Worm (Caenorhabditis elegans): Measurements from ENCODE around the gene gst-14.
A peak's percentile ranks its signal among the peaks of the same experiment; 100 is the strongest.

gst-14 gene

DNA sequence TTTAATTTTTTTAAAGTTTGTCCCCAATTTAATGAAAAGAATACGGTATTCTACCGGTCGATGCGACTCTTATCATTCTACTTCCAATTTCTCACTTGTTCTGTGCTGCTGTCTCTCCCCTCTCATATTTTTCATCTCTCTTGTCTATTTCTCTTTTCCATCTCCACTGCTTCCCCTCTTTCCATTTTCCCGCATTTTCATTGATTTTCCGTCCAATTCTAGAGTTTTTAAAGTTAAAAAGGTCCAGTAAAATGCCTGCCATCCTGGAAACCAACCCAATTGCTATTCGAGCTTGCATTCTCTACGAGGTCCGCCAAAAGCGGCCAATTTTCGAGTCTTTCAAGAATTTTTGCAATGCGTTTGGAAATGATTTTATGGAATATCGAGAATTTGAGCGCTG is 25.4 kb upstream of the gst-14 start, which contains the start of gene fbxa-167:
fbxa-167 (plus strand) TSS at position 179 of the 400 bp plus-strand sequence.
- TF ChIP-seq ztf-4 (tag; optimal IDR thresholded peaks at IDR 0.05) (no peak), elt-3 (tag; optimal IDR thresholded peaks at IDR 0.05) (no peak), ceh-82 (tag; optimal IDR thresholded peaks at IDR 0.05) (no peak), nhr-67 (tag; optimal IDR thresholded peaks at IDR 0.05) (no peak), sea-2 (GFP tag; optimal IDR thresholded peaks at IDR 0.05) (no peak), egl-5 (tag; optimal IDR thresholded peaks at IDR 0.05) (no peak), nhr-25 (tag; optimal IDR thresholded peaks at IDR 0.05) (no peak), mml-1 (tag; optimal IDR thresholded peaks at IDR 0.05) (no peak), nhr-237 (tag; optimal IDR thresholded peaks at IDR 0.05) (no peak), nhr-76 (tag; optimal IDR thresholded peaks at IDR 0.05) (no peak), pqm-1 (tag; optimal IDR thresholded peaks at IDR 0.05) (no peak), mdl-1 (tag; optimal IDR thresholded peaks at IDR 0.05) (no peak), ama-1 (optimal IDR thresholded peaks at IDR 0.05) (no peak), ceh-28 (tag; optimal IDR thresholded peaks at IDR 0.05) (no peak), eor-1 (tag; optimal IDR thresholded peaks at IDR 0.05) (no peak), hmg-11 (tag; optimal IDR thresholded peaks at IDR 0.05) (peak; percentile 45), daf-12 (tag; optimal IDR thresholded peaks at IDR 0.05) (no peak), egl-27 (tag; optimal IDR thresholded peaks at IDR 0.05) (no peak), zag-1 (tag; optimal IDR thresholded peaks at IDR 0.05) (no peak), lin-15B (tag; optimal IDR thresholded peaks at IDR 0.05) (no peak), unc-39 (tag; optimal IDR thresholded peaks at IDR 0.05) (no peak), ZK546.5 (tag; optimal IDR thresholded peaks at IDR 0.05) (no peak), ztf-11 (tag; optimal IDR thresholded peaks at IDR 0.05) (no peak), elt-2 (tag; optimal IDR thresholded peaks at IDR 0.05) (peak; percentile 9), nfya-1 (tag; optimal IDR thresholded peaks at IDR 0.05; ENCODE audit: insufficient read depth) (peak; percentile 16), unc-62 (GFP tag; optimal IDR thresholded peaks at IDR 0.05) (no peak), nhr-43 (tag; optimal IDR thresholded peaks at IDR 0.05; ENCODE audit: poor library complexity, severe bottlenecking) (no peak), ceh-9 (tag; optimal IDR thresholded peaks at IDR 0.05) (no peak), aly-2 (tag; optimal IDR thresholded peaks at IDR 0.05) (no peak), pha-4 (tag; optimal IDR thresholded peaks at IDR 0.05) (peak; percentile 9), nhr-77 (tag; optimal IDR thresholded peaks at IDR 0.05) (no peak), R02D3.7 (tag; optimal IDR thresholded peaks at IDR 0.05) (no peak), elt-1 (tag; optimal IDR thresholded peaks at IDR 0.05) (no peak)

DNA sequence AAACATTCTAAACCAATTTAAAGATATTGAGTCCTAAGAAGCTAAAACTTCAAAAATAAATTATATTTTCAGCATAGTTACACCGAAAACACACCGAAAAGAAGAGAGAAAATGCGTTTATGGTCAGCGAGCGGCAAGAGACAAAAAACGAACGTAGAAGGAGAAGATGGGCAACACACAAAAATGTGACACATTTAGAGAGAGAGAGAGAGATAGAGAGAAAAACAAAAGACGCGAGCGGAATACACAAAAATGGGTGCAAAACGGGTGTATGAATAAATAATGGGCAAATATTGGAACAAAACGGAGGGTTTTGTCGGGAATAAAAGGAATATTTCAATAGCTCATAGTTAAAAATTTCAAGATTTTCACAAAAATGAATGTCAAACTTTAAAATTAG is 24.3 kb upstream of the gst-14 start:
- TF ChIP-seq skn-1 (tag; optimal IDR thresholded peaks at IDR 0.05) (no peak), pha-4 (tag; optimal IDR thresholded peaks at IDR 0.05) (peak; percentile 41), unc-39 (tag; optimal IDR thresholded peaks at IDR 0.05) (no peak), ceh-9 (tag; optimal IDR thresholded peaks at IDR 0.05) (no peak), sea-2 (GFP tag; optimal IDR thresholded peaks at IDR 0.05) (no peak), fkh-2 (tag; optimal IDR thresholded peaks at IDR 0.05) (no peak), fkh-10 (GFP tag; optimal IDR thresholded peaks at IDR 0.05) (no peak), R02D3.7 (tag; optimal IDR thresholded peaks at IDR 0.05) (no peak), nhr-77 (tag; optimal IDR thresholded peaks at IDR 0.05) (no peak), pqm-1 (tag; optimal IDR thresholded peaks at IDR 0.05) (peak; percentile 1), nhr-23 (tag; optimal IDR thresholded peaks at IDR 0.05) (peak; percentile 17), egl-5 (tag; optimal IDR thresholded peaks at IDR 0.05) (no peak), ztf-4 (tag; optimal IDR thresholded peaks at IDR 0.05) (no peak), unc-62 (GFP tag; optimal IDR thresholded peaks at IDR 0.05) (no peak), elt-3 (tag; optimal IDR thresholded peaks at IDR 0.05) (no peak), lin-39 (tag; optimal IDR thresholded peaks at IDR 0.05) (no peak), elt-2 (tag; optimal IDR thresholded peaks at IDR 0.05) (peak; percentile 25), jun-1 (tag; optimal IDR thresholded peaks at IDR 0.05) (no peak), daf-12 (tag; optimal IDR thresholded peaks at IDR 0.05) (no peak), fos-1 (tag; optimal IDR thresholded peaks at IDR 0.05) (no peak), nfya-1 (tag; optimal IDR thresholded peaks at IDR 0.05; ENCODE audit: insufficient read depth) (peak; percentile 52), tbx-2 (tag; optimal IDR thresholded peaks at IDR 0.05) (no peak), ZK546.5 (tag; optimal IDR thresholded peaks at IDR 0.05) (no peak), nhr-67 (tag; optimal IDR thresholded peaks at IDR 0.05) (no peak), nhr-12 (tag; optimal IDR thresholded peaks at IDR 0.05) (no peak), elt-1 (tag; optimal IDR thresholded peaks at IDR 0.05) (no peak), egl-27 (tag; optimal IDR thresholded peaks at IDR 0.05) (no peak), snpc-4 (tag; optimal IDR thresholded peaks at IDR 0.05) (no peak), mml-1 (tag; optimal IDR thresholded peaks at IDR 0.05) (no peak), ama-1 (optimal IDR thresholded peaks at IDR 0.05) (no peak), zag-1 (tag; optimal IDR thresholded peaks at IDR 0.05) (no peak), ceh-16 (tag; optimal IDR thresholded peaks at IDR 0.05) (no peak), nhr-43 (tag; optimal IDR thresholded peaks at IDR 0.05; ENCODE audit: poor library complexity, severe bottlenecking) (no peak), hmg-11 (tag; optimal IDR thresholded peaks at IDR 0.05) (peak; percentile 30)

All from whole organism, L3 larva.